Fruit fly (Drosophila melanogaster): ENCODE measurements around the gene Archease.
A peak's percentile ranks its signal among the peaks of the same experiment; 100 is the strongest.

Archease gene

dm6 chr3R:21693110-21693672 is 30.4 kb upstream of the Archease start:
- TF ChIP-seq HLH4C (GFP tag; IDR thresholded peaks at IDR 0.05; ENCODE audit: partially characterized antibody) (no peak), CG13624 (GFP tag; optimal IDR thresholded peaks at IDR 0.05) (no peak), CG13775 (GFP tag; optimal IDR thresholded peaks at IDR 0.05) (no peak), knrl (GFP tag; IDR thresholded peaks at IDR 0.05; ENCODE audit: partially characterized antibody) (no peak), abd-A (tag; optimal IDR thresholded peaks at IDR 0.05) (peak; percentile 88), CG6689 (GFP tag; IDR thresholded peaks at IDR 0.05) (no peak), Xbp1 (GFP tag; optimal IDR thresholded peaks at IDR 0.05) (no peak), exex (tag; optimal IDR thresholded peaks at IDR 0.05) (no peak), H2.0 (GFP tag; IDR thresholded peaks at IDR 0.05) (no peak), chinmo (GFP tag; IDR thresholded peaks at IDR 0.05; ENCODE audit: partially characterized antibody) (peak; percentile 86; the same call in 2 of the 4 replicates), CG13123 (GFP tag; optimal IDR thresholded peaks at IDR 0.05) (no peak), lbe (GFP tag; optimal IDR thresholded peaks at IDR 0.05) (no peak), Eip74EF (GFP tag; optimal IDR thresholded peaks at IDR 0.05) (peak in 1 of 2 experiments; percentile 10), sima (GFP tag; optimal IDR thresholded peaks at IDR 0.05) (no peak), Deaf1 (tag; optimal IDR thresholded peaks at IDR 0.05) (no peak), hkb (optimal IDR thresholded peaks at IDR 0.05) (no peak), hkb (GFP tag; IDR thresholded peaks at IDR 0.05) (no peak), ftz-f1 (GFP tag; optimal IDR thresholded peaks at IDR 0.05) (peak; percentile 23), CG12769 (tag; optimal IDR thresholded peaks at IDR 0.05) (peak; percentile 65), prd (optimal IDR thresholded peaks at IDR 0.05) (no peak), prd (GFP tag; IDR thresholded peaks at IDR 0.05) (no peak), sd (tag; optimal IDR thresholded peaks at IDR 0.05) (peak; percentile 74), toy (GFP tag; IDR thresholded peaks at IDR 0.05) (no peak), CG11093 (GFP tag; IDR thresholded peaks at IDR 0.05) (no peak), HmgD (GFP tag; optimal IDR thresholded peaks at IDR 0.05) (no peak), vvl (GFP tag; IDR thresholded peaks at IDR 0.05) (0 out of 2 replicates have a peak, but pooled peaks have one; percentile 27), Asciz (GFP tag; optimal IDR thresholded peaks at IDR 0.05) (no peak), CG13894 (tag; optimal IDR thresholded peaks at IDR 0.05) (peak; percentile 34), CG11456 (GFP tag; IDR thresholded peaks at IDR 0.05) (no peak)

- TF ChIP-seq dm (GFP tag; optimal IDR thresholded peaks at IDR 0.05): no peak
- TF ChIP-seq Scr (GFP tag; IDR thresholded peaks at IDR 0.05; ENCODE audit: partially characterized antibody): peak; percentile 24; the same call in 1 of the 2 replicates
- peak; percentile 73 for TF ChIP-seq Dll (GFP tag; IDR thresholded peaks at IDR 0.05; ENCODE audit: partially characterized antibody)
- TF ChIP-seq CG1603 (tag; optimal IDR thresholded peaks at IDR 0.05): peak; percentile 29
- TF ChIP-seq row (GFP tag; IDR thresholded peaks at IDR 0.05): 0 out of 3 replicates have a peak, but pooled peaks have one; percentile 22
- peak; percentile 20 for TF ChIP-seq BEAF-32 (GFP tag; optimal IDR thresholded peaks at IDR 0.05)
- peak; percentile 32 for TF ChIP-seq Sry-β (GFP tag; optimal IDR thresholded peaks at IDR 0.05)
- 0 out of 2 replicates have a peak, but pooled peaks have one; percentile 20 for TF ChIP-seq CG2129 (GFP tag; IDR thresholded peaks at IDR 0.05; ENCODE audit: partially characterized antibody)
- TF ChIP-seq gsb (GFP tag; IDR thresholded peaks at IDR 0.05): no peak
- TF ChIP-seq CG31365 (tag; optimal IDR thresholded peaks at IDR 0.05): no peak
- TF ChIP-seq CG9609 (GFP tag; optimal IDR thresholded peaks at IDR 0.05): no peak
- no peak for TF ChIP-seq E2f2 (GFP tag; IDR thresholded peaks at IDR 0.05)
- TF ChIP-seq Doc3 (GFP tag; IDR thresholded peaks at IDR 0.05; ENCODE audit: partially characterized antibody): peak; percentile 40; the same call in 1 of the 3 replicates
- no peak for TF ChIP-seq CG11093 (GFP tag; IDR thresholded peaks at IDR 0.05)
- TF ChIP-seq sd (tag; optimal IDR thresholded peaks at IDR 0.05): no peak
- no peak for TF ChIP-seq stwl (tag; optimal IDR thresholded peaks at IDR 0.05)
- TF ChIP-seq CG32772 (GFP tag; IDR thresholded peaks at IDR 0.05): no peak
- TF ChIP-seq sens (GFP tag): peak; percentile 50
- no peak for TF ChIP-seq Oli (tag; optimal IDR thresholded peaks at IDR 0.05)
- TF ChIP-seq lola (GFP tag; optimal IDR thresholded peaks at IDR 0.05): no peak
- no peak for TF ChIP-seq Mrtf (GFP tag; IDR thresholded peaks at IDR 0.05)
Observed at dm6 chr3R:21691114-21691513, 28.3 kb upstream of the Archease start.
